Worm (Caenorhabditis elegans): ENCODE results near the gene cfap-20.

The cfap-20 gene

DNA sequence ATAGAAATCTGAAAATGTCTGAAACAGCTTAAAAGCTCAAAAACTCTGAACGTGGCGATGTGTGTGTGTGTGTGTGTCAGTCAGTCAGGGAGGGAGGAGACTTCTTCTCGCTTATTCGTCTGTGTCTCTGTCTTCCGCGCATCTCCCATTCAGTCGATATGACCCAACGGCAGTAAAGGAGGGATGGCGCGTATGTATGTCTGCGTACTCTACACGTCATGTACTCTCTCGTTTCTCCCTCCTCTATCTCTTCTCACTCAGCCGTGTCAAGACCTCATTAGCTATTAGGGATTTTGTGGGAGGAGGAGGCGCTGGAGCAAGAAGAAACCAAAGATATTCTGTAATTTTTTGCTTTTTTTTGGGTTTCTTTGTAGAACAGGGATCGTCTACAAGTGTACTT lies 5.3 kb downstream of the cfap-20 start (continued):
- TF ChIP-seq lin-40 (tag; optimal IDR thresholded peaks at IDR 0.05) = peak; percentile 41
- no peak for TF ChIP-seq snpc-3.4 (tag; optimal IDR thresholded peaks at IDR 0.05)
- TF ChIP-seq mxl-1 (tag; optimal IDR thresholded peaks at IDR 0.05) = no peak
- no peak for TF ChIP-seq ama-1 (optimal IDR thresholded peaks at IDR 0.05)
- TF ChIP-seq ama-1 (GFP tag; optimal IDR thresholded peaks at IDR 0.05) = no peak
- no peak for TF ChIP-seq let-526 (GFP tag; IDR thresholded peaks at IDR 0.05)
- TF ChIP-seq unc-62 (GFP tag; optimal IDR thresholded peaks at IDR 0.05) = peak; percentile 55
- no peak for TF ChIP-seq Y53G8AR.9 (GFP tag; conservative IDR thresholded peaks at IDR 0.05)
- TF ChIP-seq tbx-9 (tag; optimal IDR thresholded peaks at IDR 0.05; ENCODE audit: borderline replicate concordance) = no peak
- no peak for TF ChIP-seq xnd-1 (tag; optimal IDR thresholded peaks at IDR 0.05)
- no peak for TF ChIP-seq madf-3 (GFP tag; IDR thresholded peaks at IDR 0.05)
- no peak for TF ChIP-seq B0019.2 (GFP tag; conservative IDR thresholded peaks at IDR 0.05)
- TF ChIP-seq aptf-3 (GFP tag; IDR thresholded peaks at IDR 0.05) = no peak
- no peak for TF ChIP-seq ceh-79 (tag; optimal IDR thresholded peaks at IDR 0.05)
- TF ChIP-seq repo-1 (tag; optimal IDR thresholded peaks at IDR 0.05) = no peak
- peak; percentile 33 for TF ChIP-seq K12H6.12 (tag; optimal IDR thresholded peaks at IDR 0.05)
- TF ChIP-seq T26A5.8 (tag; optimal IDR thresholded peaks at IDR 0.05) = no peak
- TF ChIP-seq Y53F4B.3 (GFP tag; IDR thresholded peaks at IDR 0.05) = no peak
- no peak for TF ChIP-seq F57A8.1 (GFP tag; optimal IDR thresholded peaks at IDR 0.05)
- TF ChIP-seq rcor-1 (GFP tag; IDR thresholded peaks at IDR 0.05) = no peak
- no peak for TF ChIP-seq dpl-1 (GFP tag; optimal IDR thresholded peaks at IDR 0.05)
- no peak for TF ChIP-seq hlh-26 (GFP tag; conservative IDR thresholded peaks at IDR 0.05)
- TF ChIP-seq lsy-27 (tag; optimal IDR thresholded peaks at IDR 0.05; ENCODE audit: borderline replicate concordance, insufficient read depth) = no peak
- TF ChIP-seq ccch-3 (GFP tag; optimal IDR thresholded peaks at IDR 0.05) = no peak
- TF ChIP-seq egl-18 (GFP tag; IDR thresholded peaks at IDR 0.05) = no peak
- TF ChIP-seq cebp-2 (GFP tag; IDR thresholded peaks at IDR 0.05) = no peak
- no peak for TF ChIP-seq sptf-2 (GFP tag; optimal IDR thresholded peaks at IDR 0.05)
- TF ChIP-seq ceh-100 (GFP tag; IDR thresholded peaks at IDR 0.05) = no peak
- no peak for TF ChIP-seq ztf-28 (GFP tag; IDR thresholded peaks at IDR 0.05)
- TF ChIP-seq ztf-6 (GFP tag; IDR thresholded peaks at IDR 0.05) = no peak
- TF ChIP-seq dpff-1 (tag; optimal IDR thresholded peaks at IDR 0.05) = no peak
- no peak for TF ChIP-seq let-607 (tag; optimal IDR thresholded peaks at IDR 0.05)
- no peak for TF ChIP-seq K11D2.4 (GFP tag; IDR thresholded peaks at IDR 0.05)
- TF ChIP-seq dox-1 (GFP tag; IDR thresholded peaks at IDR 0.05) = no peak
- TF ChIP-seq T07F8.4 (tag; optimal IDR thresholded peaks at IDR 0.05) = no peak
- no peak for TF ChIP-seq snpc-1.1 (tag; optimal IDR thresholded peaks at IDR 0.05; ENCODE audit: insufficient read depth)
- TF ChIP-seq ztf-18 (tag; optimal IDR thresholded peaks at IDR 0.05) = no peak
- no peak for TF ChIP-seq chd-7 (tag; optimal IDR thresholded peaks at IDR 0.05)
- TF ChIP-seq rec-8 (tag; optimal IDR thresholded peaks at IDR 0.05) = no peak
- no peak for TF ChIP-seq F57C9.4 (tag; optimal IDR thresholded peaks at IDR 0.05)
- TF ChIP-seq hlh-12 (tag; optimal IDR thresholded peaks at IDR 0.05) = no peak
- no peak for TF ChIP-seq C06A6.2 (GFP tag; conservative IDR thresholded peaks at IDR 0.05)
- TF ChIP-seq nfyb-1 (GFP tag; IDR thresholded peaks at IDR 0.05) = 0 out of 2 replicates have a peak, but pooled peaks have one; percentile 19
- TF ChIP-seq ztf-3 (GFP tag; optimal IDR thresholded peaks at IDR 0.05) = no peak
- no peak for TF ChIP-seq ekl-4 (GFP tag; IDR thresholded peaks at IDR 0.05)
- TF ChIP-seq ztf-22 (GFP tag; optimal IDR thresholded peaks at IDR 0.05) = no peak
- TF ChIP-seq bed-1 (GFP tag; IDR thresholded peaks at IDR 0.05) = no peak
- no peak for TF ChIP-seq nhr-120 (GFP tag; IDR thresholded peaks at IDR 0.05)
- TF ChIP-seq ZK185.1 (tag; optimal IDR thresholded peaks at IDR 0.05; ENCODE audit: poor library complexity, severe bottlenecking) = no peak

All from whole organism, young adult.